Fruit fly (Drosophila melanogaster): ENCODE results near the gene CG32221.

CG32221 gene

DNA sequence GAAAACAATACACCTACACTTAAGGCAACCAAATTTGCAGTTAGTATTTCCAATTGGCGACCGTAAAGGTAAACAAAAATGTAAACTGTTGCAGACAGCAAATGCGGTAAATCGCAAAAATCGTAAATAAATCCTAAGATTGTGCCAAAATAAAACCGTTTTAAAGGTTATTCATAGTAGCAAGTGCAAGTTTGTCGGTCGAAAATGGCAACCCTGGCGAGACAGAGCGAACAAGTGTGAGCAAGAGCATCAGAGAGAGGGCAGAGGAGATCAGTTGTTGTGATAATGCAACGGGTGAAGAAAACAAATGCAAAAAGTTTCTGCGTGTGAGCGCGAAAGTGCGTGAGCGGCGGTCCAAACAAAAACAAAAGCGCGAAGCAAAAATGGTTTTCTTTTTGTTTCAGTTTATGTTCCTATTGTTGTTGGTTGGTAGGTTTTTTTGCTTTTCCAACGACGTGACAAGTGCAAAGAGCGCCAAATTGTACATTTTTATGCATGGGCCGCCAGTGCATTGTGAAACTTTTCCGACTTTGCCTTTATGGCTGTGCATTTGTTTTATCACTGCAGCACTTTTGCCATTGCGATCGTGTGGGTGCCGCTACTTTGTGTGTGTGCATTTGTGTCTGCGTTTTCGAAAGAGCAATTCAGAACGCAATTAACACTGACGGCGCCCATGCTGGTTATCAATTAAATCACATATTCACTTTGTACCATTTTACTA is 41.6 kb upstream of the CG32221 start:
- TF ChIP-seq CG15479 (GFP tag; optimal IDR thresholded peaks at IDR 0.05) = peak; percentile 12
- TF ChIP-seq CG12744 (GFP tag; optimal IDR thresholded peaks at IDR 0.05) = no peak
- no peak for TF ChIP-seq lov (optimal IDR thresholded peaks at IDR 0.05)
- 0 out of 3 replicates have a peak, but pooled peaks have one; percentile 17 for TF ChIP-seq lov (GFP tag; IDR thresholded peaks at IDR 0.05)
- TF ChIP-seq Drgx (GFP tag; IDR thresholded peaks at IDR 0.05) = peak; percentile 61
- no peak for TF ChIP-seq NK7.1 (GFP tag; optimal IDR thresholded peaks at IDR 0.05)
- no peak for TF ChIP-seq CG32767 (GFP tag; IDR thresholded peaks at IDR 0.05)
- TF ChIP-seq Elba2 (GFP tag; optimal IDR thresholded peaks at IDR 0.05) = peak; percentile 26
- TF ChIP-seq nom (GFP tag; optimal IDR thresholded peaks at IDR 0.05) = peak; percentile 67
- peak in 1 of 2 experiments; percentile 15 for TF ChIP-seq Trl (optimal IDR thresholded peaks at IDR 0.05)
- TF ChIP-seq Trl (GFP tag; optimal IDR thresholded peaks at IDR 0.05) = no peak
- TF ChIP-seq emc (GFP tag; optimal IDR thresholded peaks at IDR 0.05) = no peak
- 0 out of 2 replicates have a peak, but pooled peaks have one; percentile 31 for TF ChIP-seq Atf6 (GFP tag; IDR thresholded peaks at IDR 0.05)
- TF ChIP-seq bsh (GFP tag; optimal IDR thresholded peaks at IDR 0.05) = peak in 1 of 2 experiments; percentile 61
- 0 out of 4 replicates have a peak, but pooled peaks have one; percentile 15 for TF ChIP-seq chinmo (GFP tag; IDR thresholded peaks at IDR 0.05; ENCODE audit: partially characterized antibody)

DNA sequence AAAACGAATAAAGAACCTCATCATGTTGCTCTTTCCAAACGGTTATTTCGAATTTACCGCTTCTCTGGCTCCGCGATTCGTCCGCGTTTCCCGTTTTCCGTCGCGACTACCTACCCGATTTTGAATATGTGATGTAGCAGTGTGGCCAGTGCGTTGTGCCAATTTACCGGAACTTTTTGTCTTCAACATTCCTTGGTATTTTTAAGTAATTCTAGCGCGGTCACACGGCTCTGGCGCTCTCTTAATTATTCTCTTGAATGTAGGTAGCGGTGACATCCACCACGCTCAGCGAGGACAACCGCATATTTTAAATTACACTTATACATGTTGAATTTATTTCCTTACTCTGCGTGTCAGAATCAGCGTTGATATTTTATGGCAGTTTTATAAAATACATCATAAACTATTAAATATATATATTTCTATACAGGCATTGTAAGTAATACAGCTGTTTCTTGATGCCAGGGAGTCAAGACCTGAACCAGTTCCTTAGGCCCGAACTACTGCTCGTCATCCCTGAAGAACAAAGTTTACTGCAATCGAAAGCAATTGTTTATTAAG is 41.0 kb upstream of the CG32221 start, which contains the start of the genes CG42637, Gyc76C and SREBP:
Gene CG42637, minus strand, starts transcription at position 132 of the 561 bp plus-strand sequence.
Gene Gyc76C, minus strand, starts transcription at position 132 of the 561 bp plus-strand sequence.
Gene SREBP, plus strand, starts transcription at position 498 of the 561 bp plus-strand sequence.
- TF ChIP-seq Nf-YC (tag; optimal IDR thresholded peaks at IDR 0.05) (peak; percentile 93), CG16863 (GFP tag; optimal IDR thresholded peaks at IDR 0.05) (no peak), CG12299 (tag; optimal IDR thresholded peaks at IDR 0.05) (no peak), CG16815 (GFP tag; optimal IDR thresholded peaks at IDR 0.05) (no peak), Hand (GFP tag; optimal IDR thresholded peaks at IDR 0.05) (no peak), CG8290 (GFP tag; optimal IDR thresholded peaks at IDR 0.05) (peak; percentile 55), CG8290 (tag; optimal IDR thresholded peaks at IDR 0.05) (peak in 1 of 2 experiments; percentile 82), Rfx (GFP tag; IDR thresholded peaks at IDR 0.05) (peak; percentile 47; the same call in 1 of the 2 replicates), phol (tag; optimal IDR thresholded peaks at IDR 0.05) (peak; percentile 36), zen (tag; optimal IDR thresholded peaks at IDR 0.05) (peak; percentile 67), hkb (optimal IDR thresholded peaks at IDR 0.05) (peak; percentile 47), hkb (GFP tag; IDR thresholded peaks at IDR 0.05) (peak; percentile 19; the same call in 1 of the 2 replicates), sens-2 (GFP tag; IDR thresholded peaks at IDR 0.05) (no peak), Lhr (GFP tag; optimal IDR thresholded peaks at IDR 0.05) (peak; percentile 93), sqz (GFP tag; optimal IDR thresholded peaks at IDR 0.05) (no peak), CG6254 (GFP tag; optimal IDR thresholded peaks at IDR 0.05) (no peak), HLHmδ (GFP tag; optimal IDR thresholded peaks at IDR 0.05) (peak; percentile 5), zfh1 (GFP tag; IDR thresholded peaks at IDR 0.05) (0 out of 3 replicates have a peak, but pooled peaks have one; percentile 36), sc (optimal IDR thresholded peaks at IDR 0.05) (no peak), sc (GFP tag; optimal IDR thresholded peaks at IDR 0.05) (no peak), Dad (GFP tag; optimal IDR thresholded peaks at IDR 0.05) (peak; percentile 48), Bgb (GFP tag; IDR thresholded peaks at IDR 0.05; ENCODE audit: partially characterized antibody) (peak; percentile 57), CG10321 (GFP tag; IDR thresholded peaks at IDR 0.05) (0 out of 2 replicates have a peak, but pooled peaks have one; percentile 28), CG8765 (GFP tag; IDR thresholded peaks at IDR 0.05) (0 out of 2 replicates have a peak, but pooled peaks have one; percentile 10), ro (GFP tag; IDR thresholded peaks at IDR 0.05) (no peak), vvl (GFP tag; IDR thresholded peaks at IDR 0.05) (peak; percentile 77), CG17328 (GFP tag; IDR thresholded peaks at IDR 0.05) (no peak), grau (tag; optimal IDR thresholded peaks at IDR 0.05) (peak; percentile 32), Meics (GFP tag; optimal IDR thresholded peaks at IDR 0.05) (peak; percentile 7), CG12071 (GFP tag; optimal IDR thresholded peaks at IDR 0.05) (peak; percentile 6), CG7786 (GFP tag; optimal IDR thresholded peaks at IDR 0.05) (no peak), Nf-YB (GFP tag; optimal IDR thresholded peaks at IDR 0.05) (no peak), CG6175 (GFP tag; IDR thresholded peaks at IDR 0.05) (0 out of 3 replicates have a peak, but pooled peaks have one; percentile 16), mld (GFP tag; IDR thresholded peaks at IDR 0.05; ENCODE audit: partially characterized antibody) (0 out of 3 replicates have a peak, but pooled peaks have one; percentile 6)
